Worm (Caenorhabditis elegans): ENCODE results near the gene cutl-29.

cutl-29 gene

ce11 chrX:8241906-8242305, 28.9 kb downstream of the cutl-29 start, which contains the start of gene endu-2:
Gene endu-2 (plus strand): TSS chrX:8242301.
- TF ChIP-seq fax-1 (tag; optimal IDR thresholded peaks at IDR 0.05) (no peak), K02D7.2 (tag; optimal IDR thresholded peaks at IDR 0.05) (no peak), ceh-6 (GFP tag; optimal IDR thresholded peaks at IDR 0.05) (no peak), T23F11.4 (GFP tag; optimal IDR thresholded peaks at IDR 0.05) (no peak), unc-42 (tag; optimal IDR thresholded peaks at IDR 0.05) (no peak), C08G9.2 (tag; optimal IDR thresholded peaks at IDR 0.05) (no peak), ceh-19 (GFP tag; optimal IDR thresholded peaks at IDR 0.05) (no peak), ceh-9 (tag; optimal IDR thresholded peaks at IDR 0.05) (no peak), F13H6.1 (tag; optimal IDR thresholded peaks at IDR 0.05) (no peak), sox-4 (tag; optimal IDR thresholded peaks at IDR 0.05) (no peak)

- TF ChIP-seq hlh-15 (tag; optimal IDR thresholded peaks at IDR 0.05): no peak
- TF ChIP-seq che-1 (tag; optimal IDR thresholded peaks at IDR 0.05): no peak
- TF ChIP-seq odd-2 (tag; optimal IDR thresholded peaks at IDR 0.05): no peak
- no peak for TF ChIP-seq gmeb-2 (tag; optimal IDR thresholded peaks at IDR 0.05)
- peak; percentile 10 for TF ChIP-seq dve-1 (tag; optimal IDR thresholded peaks at IDR 0.05)
- no peak for TF ChIP-seq tbx-7 (tag; optimal IDR thresholded peaks at IDR 0.05)
- no peak for TF ChIP-seq pha-2 (tag; optimal IDR thresholded peaks at IDR 0.05)
- TF ChIP-seq dmd-4 (tag; optimal IDR thresholded peaks at IDR 0.05; ENCODE audit: borderline replicate concordance): no peak
Observed at ce11 chrX:8238639-8239055, 32.2 kb downstream of the cutl-29 start.

DNA sequence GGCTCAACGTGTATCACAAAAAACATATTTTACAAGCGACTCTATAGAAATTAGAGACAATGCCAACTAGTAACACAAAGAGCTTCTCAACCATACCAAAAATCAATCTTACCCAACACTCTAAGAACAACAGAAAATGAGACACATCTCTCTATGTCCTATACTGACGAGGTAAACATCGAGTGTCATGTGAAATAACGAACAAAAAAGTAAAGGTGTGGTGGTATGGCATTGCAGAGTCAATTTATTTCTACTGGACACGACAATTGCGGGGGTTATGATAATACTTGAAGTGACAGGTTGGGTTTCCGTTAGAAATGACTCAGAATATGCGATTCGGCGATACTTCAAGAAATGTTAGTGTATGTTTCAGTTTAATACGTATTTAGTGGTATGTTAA, 34.3 kb downstream of the cutl-29 start:
- no peak for TF ChIP-seq tbx-2 (tag; optimal IDR thresholded peaks at IDR 0.05)
- no peak for TF ChIP-seq pat-9 (tag; optimal IDR thresholded peaks at IDR 0.05)
- TF ChIP-seq sox-4 (tag; optimal IDR thresholded peaks at IDR 0.05): no peak
- TF ChIP-seq fax-1 (tag; optimal IDR thresholded peaks at IDR 0.05): no peak
- TF ChIP-seq unc-3 (GFP tag; conservative IDR thresholded peaks at IDR 0.05): no peak
- no peak for TF ChIP-seq unc-3 (tag; optimal IDR thresholded peaks at IDR 0.05)
- no peak for TF ChIP-seq pqm-1 (tag; optimal IDR thresholded peaks at IDR 0.05)
- no peak for TF ChIP-seq lim-6 (tag; optimal IDR thresholded peaks at IDR 0.05)
- no peak for TF ChIP-seq mec-3 (tag; optimal IDR thresholded peaks at IDR 0.05; ENCODE audit: borderline replicate concordance)

- TF ChIP-seq tbx-2 (tag; optimal IDR thresholded peaks at IDR 0.05) (peak; percentile 26), madf-2 (tag; optimal IDR thresholded peaks at IDR 0.05) (no peak), unc-55 (GFP tag; optimal IDR thresholded peaks at IDR 0.05) (peak; percentile 37), hlh-30 (tag; optimal IDR thresholded peaks at IDR 0.05; ENCODE audit: insufficient read depth) (peak; percentile 49), nhr-232 (tag; optimal IDR thresholded peaks at IDR 0.05) (no peak), ceh-18 (tag; optimal IDR thresholded peaks at IDR 0.05) (peak; percentile 43)
Observed at ce11 chrX:8235994-8236393, 34.8 kb downstream of the cutl-29 start, which contains the start of gene M60.4. Gene M60.4 (minus strand): TSS chrX:8236314.

ce11 chrX:8233554-8233953, 37.3 kb downstream of the cutl-29 start:
- no peak for TF ChIP-seq sox-2 (GFP tag; IDR thresholded peaks at IDR 0.05)
- TF ChIP-seq nhr-232 (tag; optimal IDR thresholded peaks at IDR 0.05): no peak
- no peak for TF ChIP-seq ama-1 (optimal IDR thresholded peaks at IDR 0.05)
- no peak for TF ChIP-seq tbx-7 (tag; optimal IDR thresholded peaks at IDR 0.05)
- TF ChIP-seq nfya-1 (tag; optimal IDR thresholded peaks at IDR 0.05): no peak
- TF ChIP-seq sdc-2 (tag; optimal IDR thresholded peaks at IDR 0.05): no peak
- TF ChIP-seq F13H6.1 (tag; optimal IDR thresholded peaks at IDR 0.05): no peak
- no peak for TF ChIP-seq unc-3 (GFP tag; conservative IDR thresholded peaks at IDR 0.05)
- TF ChIP-seq unc-3 (tag; optimal IDR thresholded peaks at IDR 0.05): no peak
- no peak for TF ChIP-seq pqm-1 (tag; optimal IDR thresholded peaks at IDR 0.05)
- TF ChIP-seq C38D4.7 (GFP tag; optimal IDR thresholded peaks at IDR 0.05): no peak
- TF ChIP-seq ceh-24 (tag; optimal IDR thresholded peaks at IDR 0.05): no peak
- no peak for TF ChIP-seq C08G9.2 (tag; optimal IDR thresholded peaks at IDR 0.05)
- TF ChIP-seq pat-9 (tag; optimal IDR thresholded peaks at IDR 0.05): no peak
- no peak for TF ChIP-seq ceh-34 (tag; optimal IDR thresholded peaks at IDR 0.05)
- no peak for TF ChIP-seq pha-2 (tag; optimal IDR thresholded peaks at IDR 0.05)
- no peak for TF ChIP-seq ttx-3 (tag; optimal IDR thresholded peaks at IDR 0.05)
- no peak for TF ChIP-seq pax-1 (tag; optimal IDR thresholded peaks at IDR 0.05)

Measured in whole organism, late embryonic.